Fruit fly (Drosophila melanogaster) whole organism, wandering third instar larva: ENCODE results near the gene CG42869.
A peak's percentile ranks its signal among the peaks of the same experiment; 100 is the strongest.

Experiments used
- CG32264 ChIP-seq: fragments of 200-800 bp; sonication (Bioruptor generic); optimal IDR thresholded peaks from 2 replicates; lab custom pipeline; 2016; ENCODE audit warnings: missing biosample characterization, missing genetic modification characterization
- CrebA ChIP-seq: fragments of 200-800 bp; sonication (Bioruptor generic); optimal IDR thresholded peaks from 2 replicates; lab custom pipeline; 2016; ENCODE audit warnings: missing biosample characterization, mild to moderate bottlenecking, missing genetic modification characterization, borderline replicate concordance
- Dif ChIP-seq: fragments of 200-275, 200-300 bp; sonication (Bioruptor generic); optimal IDR thresholded peaks from 2 replicates; lab custom pipeline; 2018; ENCODE audit warnings: missing biosample characterization, missing genetic modification characterization; ENCODE audit not compliant: partially characterized antibody
- Hnf4 ChIP-seq: fragments of 200-800 bp; sonication (Bioruptor generic); optimal IDR thresholded peaks from 2 replicates; lab custom pipeline; 2016; ENCODE audit warnings: missing biosample characterization, mild to moderate bottlenecking, missing genetic modification characterization
- Hr78 ChIP-seq: fragments of >200 bp; optimal IDR thresholded peaks from 2 replicates; lab custom pipeline; 2017; ENCODE audit warnings: missing biosample characterization, missing genetic modification characterization
- Jra ChIP-seq: sonication (Bioruptor generic); optimal IDR thresholded peaks from 2 replicates; lab custom pipeline; 2016; ENCODE audit warnings: missing biosample characterization, missing genetic modification characterization
- Myc ChIP-seq: fragments of >200 bp; optimal IDR thresholded peaks from 2 replicates; lab custom pipeline; 2017
- N ChIP-seq: fragments of >200 bp; optimal IDR thresholded peaks from 2 replicates; lab custom pipeline; 2018; ENCODE audit warnings: missing biosample characterization, missing external identifiers, missing genetic modification characterization
- OdsH ChIP-seq: fragments of 200-800 bp; sonication (Bioruptor generic); optimal IDR thresholded peaks from 2 replicates; lab custom pipeline; 2016; ENCODE audit warnings: missing biosample characterization, mild to moderate bottlenecking, missing genetic modification characterization
- Rel ChIP-seq, 2 experiments: fragments of 200-800 bp; sonication (Bioruptor generic) in 1 of 2; optimal IDR thresholded peaks; 2 replicates in 1 of 2; 3 replicates in 1 of 2; lab custom pipeline; 2016 to 2019; ENCODE audit warnings: mild to moderate bottlenecking in 2 of 2, missing biosample characterization in 2 of 2, missing genetic modification characterization in 2 of 2, moderate library complexity in 1 of 2
- Sp1 ChIP-seq: fragments of 200-800 bp; sonication (Bioruptor generic); optimal IDR thresholded peaks from 3 replicates; lab custom pipeline; 2019; ENCODE audit warnings: missing biosample characterization, mild to moderate bottlenecking, missing genetic modification characterization, moderate library complexity
- Vsx2 ChIP-seq: fragments of 200-300, 225-300 bp; sonication (Bioruptor generic); optimal IDR thresholded peaks from 2 replicates; lab custom pipeline; 2018; ENCODE audit warnings: missing biosample characterization, missing genetic modification characterization; ENCODE audit not compliant: partially characterized antibody
- br ChIP-seq: fragments of 200-800 bp; sonication (Bioruptor generic); optimal IDR thresholded peaks from 2 replicates; lab custom pipeline; 2016; ENCODE audit warnings: missing biosample characterization, missing genetic modification characterization
- brk ChIP-seq: fragments of 200-800 bp; sonication (Bioruptor generic); optimal IDR thresholded peaks from 2 replicates; lab custom pipeline; 2016; ENCODE audit warnings: missing biosample characterization, mild to moderate bottlenecking, missing genetic modification characterization
- dl ChIP-seq, 2 experiments: fragments of 175-275, 200-275 bp in 1 of 2; fragments of 200-275 bp in 1 of 2; sonication (Bioruptor generic); optimal IDR thresholded peaks; lab custom pipeline; 2018; ENCODE audit warnings: mild to moderate bottlenecking in 2 of 2, missing biosample characterization in 2 of 2, missing genetic modification characterization in 2 of 2, moderate library complexity in 2 of 2; ENCODE audit not compliant: partially characterized antibody in 2 of 2, insufficient read depth in 1 of 2
- dmrt93B ChIP-seq: fragments of 200-800 bp; sonication (Bioruptor generic); optimal IDR thresholded peaks from 2 replicates; lab custom pipeline; 2018; ENCODE audit warnings: missing biosample characterization, mild to moderate bottlenecking, missing genetic modification characterization
- dsf ChIP-seq: sonication (Bioruptor generic); optimal IDR thresholded peaks from 2 replicates; lab custom pipeline; 2016; ENCODE audit warnings: missing biosample characterization, missing genetic modification characterization, borderline replicate concordance
- foxo ChIP-seq, 2 experiments: fragments of 200-800 bp; sonication (Bioruptor generic); optimal IDR thresholded peaks; 2 replicates in 1 of 2; 3 replicates in 1 of 2; lab custom pipeline; 2016 to 2017; ENCODE audit warnings: missing biosample characterization in 2 of 2, missing genetic modification characterization in 2 of 2
- h ChIP-seq: fragments of 200-800 bp; sonication (Bioruptor generic); optimal IDR thresholded peaks from 3 replicates; lab custom pipeline; 2016; ENCODE audit warnings: missing biosample characterization, mild to moderate bottlenecking, missing genetic modification characterization
- jim ChIP-seq: fragments of 175-275, 200-325 bp; sonication (Bioruptor generic); optimal IDR thresholded peaks from 2 replicates; lab custom pipeline; 2016; ENCODE audit warnings: missing biosample characterization, mild to moderate bottlenecking, missing genetic modification characterization
- pan ChIP-seq: fragments of >200 bp; optimal IDR thresholded peaks from 2 replicates; lab custom pipeline; 2017
- psq ChIP-seq: fragments of 200-800 bp; sonication (Bioruptor generic); optimal IDR thresholded peaks from 3 replicates; lab custom pipeline; 2017; ENCODE audit warnings: missing biosample characterization, mild to moderate bottlenecking, missing genetic modification characterization, moderate library complexity
- rgr ChIP-seq: fragments of 200-800 bp; sonication (Bioruptor generic); optimal IDR thresholded peaks from 3 replicates; lab custom pipeline; 2016; ENCODE audit warnings: missing biosample characterization, mild to moderate bottlenecking, missing genetic modification characterization
- sage ChIP-seq: fragments of 200-800 bp; sonication (Bioruptor generic); optimal IDR thresholded peaks from 2 replicates; lab custom pipeline; 2016; ENCODE audit warnings: missing biosample characterization, mild to moderate bottlenecking, missing genetic modification characterization
- sv ChIP-seq: fragments of 200-800 bp; sonication (Bioruptor generic); optimal IDR thresholded peaks from 3 replicates; lab custom pipeline; 2016; ENCODE audit warnings: missing biosample characterization, missing genetic modification characterization
- usp ChIP-seq: fragments of >200 bp; optimal IDR thresholded peaks from 2 replicates; lab custom pipeline; 2017; ENCODE audit warnings: missing biosample characterization, missing genetic modification characterization
- woc ChIP-seq: sonication (Bioruptor generic); optimal IDR thresholded peaks from 2 replicates; lab custom pipeline; 2016; ENCODE audit warnings: missing biosample characterization, mild to moderate bottlenecking, missing genetic modification characterization

The CG42869 gene

dm6 chr3R:21757550-21757949 lies 20.9 kb upstream of the CG42869 start:
- TF ChIP-seq dmrt93B (GFP tag; lab: Kevin White, UChicago) = no peak
- TF ChIP-seq Myc (lab: Kevin White, UChicago) = no peak
- TF ChIP-seq foxo (GFP tag; optimal IDR thresholded peaks at IDR 0.05; lab: Kevin White, UChicago) = no peak
- no peak for TF ChIP-seq jim (GFP tag; lab: Kevin White, UChicago)
- TF ChIP-seq br = no peak
- no peak for TF ChIP-seq CrebA (GFP tag; lab: Kevin White, UChicago)
- no peak for TF ChIP-seq OdsH (GFP tag; lab: Kevin White, UChicago)
- no peak for TF ChIP-seq sv (GFP tag; lab: Kevin White, UChicago)
- TF ChIP-seq, all 38 proteins: peak for 0

- no peak for TF ChIP-seq Dif (GFP tag; lab: Kevin White, UChicago)
- peak; percentile 48 for TF ChIP-seq br
- TF ChIP-seq N = no peak
- no peak for TF ChIP-seq Sp1 (GFP tag; lab: Kevin White, UChicago)
- no peak for TF ChIP-seq dl (GFP tag; optimal IDR thresholded peaks at IDR 0.05; lab: Kevin White, UChicago; ENCODE audit: insufficient read depth in 1 of 2, partially characterized antibody in 2 of 2)
- TF ChIP-seq CG32264 (GFP tag; lab: Kevin White, UChicago) = no peak
- TF ChIP-seq CrebA (GFP tag; lab: Kevin White, UChicago) = peak; percentile 19
- TF ChIP-seq Rel (GFP tag; optimal IDR thresholded peaks at IDR 0.05; lab: Kevin White, UChicago) = no peak
- TF ChIP-seq Rel (tag; optimal IDR thresholded peaks at IDR 0.05; lab: Kevin White, UChicago) = peak; percentile 33
- no peak for TF ChIP-seq woc
- TF ChIP-seq rgr (GFP tag; lab: Kevin White, UChicago) = no peak
- TF ChIP-seq Jra (GFP tag; lab: Kevin White, UChicago) = no peak
- TF ChIP-seq, all 38 proteins: peak for 3
These were observed 17.3 kb upstream of the CG42869 start, which contains the start of gene CG31198 for dm6 chr3R:21753974-21754373. TSS of gene CG31198 (plus strand) at chr3R:21754324.

- no peak for TF ChIP-seq sage (GFP tag; lab: Kevin White, UChicago)
- no peak for TF ChIP-seq br
- TF ChIP-seq Dif (GFP tag; lab: Kevin White, UChicago) = no peak
- TF ChIP-seq h (GFP tag; lab: Kevin White, UChicago) = no peak
- no peak for TF ChIP-seq jim (GFP tag; lab: Kevin White, UChicago)
These were observed 16.4 kb upstream of the CG42869 start for dm6 chr3R:21753099-21753498.

dm6 chr3R:21748954-21749920 lies 12.6 kb upstream of the CG42869 start, which contains the start of gene CG31233:
TSS of gene CG31233 (plus strand) at chr3R:21749853.
- TF ChIP-seq foxo (GFP tag; optimal IDR thresholded peaks at IDR 0.05; lab: Kevin White, UChicago) (no peak), Hnf4 (GFP tag; lab: Kevin White, UChicago) (no peak), dl (GFP tag; optimal IDR thresholded peaks at IDR 0.05; lab: Kevin White, UChicago; ENCODE audit: insufficient read depth in 1 of 2, partially characterized antibody in 2 of 2) (no peak), brk (GFP tag; lab: Kevin White, UChicago) (no peak), pan (no peak), h (GFP tag; lab: Kevin White, UChicago) (no peak), Dif (GFP tag; lab: Kevin White, UChicago) (no peak)

DNA sequence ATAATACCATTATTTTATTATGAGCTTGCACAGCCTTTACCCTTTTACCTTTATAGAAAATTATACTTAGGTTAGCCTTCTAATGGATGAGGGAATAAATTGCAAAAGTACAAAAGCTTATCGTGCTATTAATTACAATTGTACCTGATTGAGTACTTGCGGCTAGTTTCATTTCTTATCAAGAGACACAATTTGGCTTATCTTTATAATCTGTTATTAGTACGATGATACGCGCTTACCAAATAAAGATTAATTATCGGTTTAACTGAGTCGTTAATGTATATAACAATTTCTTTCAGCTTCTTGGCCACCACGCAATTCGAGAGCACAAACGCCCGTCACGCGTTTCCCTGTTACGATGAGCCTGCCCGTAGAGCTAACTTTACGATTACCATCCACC lies 9.2 kb upstream of the CG42869 start:
- no peak for TF ChIP-seq dsf (GFP tag; lab: Kevin White, UChicago)
- TF ChIP-seq sv (GFP tag; lab: Kevin White, UChicago) = no peak
- TF ChIP-seq CrebA (GFP tag; lab: Kevin White, UChicago) = no peak
- TF ChIP-seq psq (GFP tag; lab: Kevin White, UChicago) = no peak
- no peak for TF ChIP-seq usp (GFP tag; lab: Kevin White, UChicago)
- TF ChIP-seq Vsx2 = no peak
- no peak for TF ChIP-seq Rel (GFP tag; optimal IDR thresholded peaks at IDR 0.05; lab: Kevin White, UChicago)
- no peak for TF ChIP-seq Rel (tag; optimal IDR thresholded peaks at IDR 0.05; lab: Kevin White, UChicago)
- no peak for TF ChIP-seq sage (GFP tag; lab: Kevin White, UChicago)
- no peak for TF ChIP-seq Hr78 (GFP tag; lab: Kevin White, UChicago)
